Fruit fly (Drosophila melanogaster) whole organism, embryonic: ENCODE measurements around the gene CG6163.

Experiments
- Atf6 ChIP-seq: fragments of 200-800 bp; sonication (Bioruptor generic); IDR thresholded peaks from 2 replicates; pipeline ENCODE4 v1.3.6; 2022; ENCODE audit warnings: missing biosample characterization, missing genetic modification characterization
- B-H2 ChIP-seq: fragments of 200-800 bp; sonication (Bioruptor generic); optimal IDR thresholded peaks from 2 replicates; lab custom pipeline; 2018; ENCODE audit warnings: missing biosample characterization, mild to moderate bottlenecking, missing genetic modification characterization
- CG10431 ChIP-seq: fragments of 200-800 bp; sonication (Bioruptor generic); optimal IDR thresholded peaks from 3 replicates; lab custom pipeline; 2018; ENCODE audit warnings: missing biosample characterization, mild to moderate bottlenecking, missing genetic modification characterization
- CG10565 ChIP-seq: fragments of 200-800 bp; sonication (Bioruptor generic); optimal IDR thresholded peaks from 3 replicates; lab custom pipeline; 2016; ENCODE audit warnings: missing biosample characterization, mild to moderate bottlenecking, missing genetic modification characterization
- CG10654 ChIP-seq: fragments of 200-800 bp; sonication (Bioruptor generic); optimal IDR thresholded peaks from 2 replicates; lab custom pipeline; 2016; ENCODE audit warnings: missing biosample characterization, missing genetic modification characterization
- CG11093 ChIP-seq: fragments of 200-800 bp; sonication (Bioruptor generic); IDR thresholded peaks from 3 replicates; pipeline ENCODE4 v1.3.6; 2022; ENCODE audit warnings: missing biosample characterization, missing genetic modification characterization
- CG11560 ChIP-seq: fragments of 200-800 bp; sonication (Bioruptor generic); IDR thresholded peaks from 3 replicates; pipeline ENCODE4 v1.3.6; 2022; ENCODE audit warnings: missing biosample characterization, missing genetic modification characterization
- CG12236 ChIP-seq: fragments of 200-800 bp; sonication (Bioruptor generic); optimal IDR thresholded peaks from 2 replicates; lab custom pipeline; 2016; ENCODE audit warnings: missing biosample characterization, missing genetic modification characterization
- CG13624 ChIP-seq: fragments of 200-800 bp; sonication (Bioruptor generic); optimal IDR thresholded peaks from 2 replicates; lab custom pipeline; 2016; ENCODE audit warnings: missing biosample characterization, missing genetic modification characterization
- CG13775 ChIP-seq: fragments of 200-800 bp; sonication (Bioruptor generic); optimal IDR thresholded peaks from 3 replicates; lab custom pipeline; 2017; ENCODE audit warnings: missing biosample characterization, mild to moderate bottlenecking, missing genetic modification characterization
- CG15514 ChIP-seq: fragments of 200-800 bp; sonication (Bioruptor generic); optimal IDR thresholded peaks from 3 replicates; lab custom pipeline; 2017; ENCODE audit warnings: missing biosample characterization, missing genetic modification characterization, mild to moderate bottlenecking, moderate library complexity, missing genetic modification reagents
- CG16779 ChIP-seq: fragments of 200-800 bp; sonication (Bioruptor generic); IDR thresholded peaks from 2 replicates; pipeline ENCODE4 v1.3.6; 2022; ENCODE audit warnings: missing biosample characterization, missing genetic modification characterization
- CG2129 ChIP-seq: fragments of 200-800 bp; sonication (Bioruptor generic); IDR thresholded peaks from 2 replicates; pipeline ENCODE4 v1.3.6; 2022; ENCODE audit warnings: missing biosample characterization, missing genetic modification characterization; ENCODE audit not compliant: partially characterized antibody
- CG2678 ChIP-seq: fragments of 200-800 bp; sonication (Bioruptor generic); optimal IDR thresholded peaks from 3 replicates; lab custom pipeline; 2019; ENCODE audit warnings: missing biosample characterization, mild to moderate bottlenecking, missing genetic modification characterization, moderate library complexity
- CG7271 ChIP-seq: fragments of 200-800 bp; sonication (Bioruptor generic); optimal IDR thresholded peaks from 2 replicates; lab custom pipeline; 2018; ENCODE audit warnings: missing biosample characterization, mild to moderate bottlenecking, missing genetic modification characterization, moderate library complexity
- CG8924 ChIP-seq: fragments of 200-800 bp; optimal IDR thresholded peaks from 3 replicates; lab custom pipeline; 2019; ENCODE audit warnings: missing biosample characterization, mild to moderate bottlenecking, missing genetic modification characterization, moderate library complexity
- CG9609 ChIP-seq: fragments of 200-800 bp; sonication (Bioruptor generic); optimal IDR thresholded peaks from 3 replicates; lab custom pipeline; 2016; ENCODE audit warnings: missing biosample characterization, missing genetic modification characterization
- CHES-1-like ChIP-seq: fragments of 200-800 bp; sonication (Bioruptor generic); optimal IDR thresholded peaks from 2 replicates; lab custom pipeline; 2016; ENCODE audit warnings: missing biosample characterization, missing genetic modification characterization
- CkIIα-i1 ChIP-seq: fragments of 200-800 bp; sonication (Bioruptor generic); IDR thresholded peaks from 2 replicates; pipeline ENCODE4 v1.3.6; 2022; ENCODE audit warnings: missing biosample characterization, missing genetic modification characterization
- Deaf1 ChIP-seq: fragments of 200-800 bp; optimal IDR thresholded peaks from 3 replicates; lab custom pipeline; 2019; ENCODE audit warnings: missing biosample characterization, mild to moderate bottlenecking, missing genetic modification characterization, moderate library complexity
- Dip3 ChIP-seq: fragments of 200-800 bp; sonication (Bioruptor generic); optimal IDR thresholded peaks from 3 replicates; lab custom pipeline; 2016; ENCODE audit warnings: missing biosample characterization, missing genetic modification characterization
- Dp ChIP-seq: fragments of 200-800 bp; sonication (Bioruptor generic); optimal IDR thresholded peaks from 2 replicates; lab custom pipeline; 2018; ENCODE audit warnings: missing biosample characterization, mild to moderate bottlenecking, missing genetic modification characterization, moderate library complexity
- Dref ChIP-seq: fragments of 200-800 bp; sonication (Bioruptor generic); IDR thresholded peaks from 2 replicates; pipeline ENCODE4 v1.3.6; 2022; ENCODE audit warnings: missing biosample characterization, missing genetic modification characterization
- Fer3 ChIP-seq: fragments of 200-800 bp; sonication (Bioruptor generic); optimal IDR thresholded peaks from 2 replicates; lab custom pipeline; 2018; ENCODE audit warnings: missing biosample characterization, mild to moderate bottlenecking, missing genetic modification characterization, moderate library complexity
- H15 ChIP-seq: fragments of 200-800 bp; sonication (Bioruptor generic); IDR thresholded peaks from 3 replicates; pipeline ENCODE4 v1.3.6; 2022; ENCODE audit warnings: missing biosample characterization, missing genetic modification characterization
- HLHmδ ChIP-seq: fragments of 200-800 bp; sonication (Bioruptor generic); optimal IDR thresholded peaks from 2 replicates; lab custom pipeline; 2018; ENCODE audit warnings: missing biosample characterization, mild to moderate bottlenecking, missing genetic modification characterization, moderate library complexity
- Lpt ChIP-seq: fragments of >200 bp; optimal IDR thresholded peaks from 2 replicates; lab custom pipeline; 2018; ENCODE audit warnings: missing biosample characterization, missing genetic modification characterization
- Mrtf ChIP-seq: fragments of 200-800 bp; sonication (Bioruptor generic); IDR thresholded peaks from 3 replicates; pipeline ENCODE4 v1.3.6; 2022; ENCODE audit warnings: missing biosample characterization, missing genetic modification characterization
- Nf-YC ChIP-seq: fragments of 200-800 bp; optimal IDR thresholded peaks from 3 replicates; lab custom pipeline; 2019; ENCODE audit warnings: missing biosample characterization, mild to moderate bottlenecking, missing genetic modification characterization, moderate library complexity
- Poxn ChIP-seq: fragments of 200-800 bp; sonication (Bioruptor generic); IDR thresholded peaks from 2 replicates; pipeline ENCODE4 v1.3.6; 2022; ENCODE audit warnings: missing biosample characterization, missing genetic modification characterization
- Six4 ChIP-seq: fragments of 200-800 bp; sonication (Bioruptor generic); optimal IDR thresholded peaks from 2 replicates; lab custom pipeline; 2016; ENCODE audit warnings: missing biosample characterization, missing genetic modification characterization
- caup ChIP-seq: fragments of 200-800 bp; sonication (Bioruptor generic); optimal IDR thresholded peaks from 3 replicates; lab custom pipeline; 2017; ENCODE audit warnings: missing biosample characterization, mild to moderate bottlenecking, missing genetic modification characterization, moderate library complexity; ENCODE audit not compliant: severe bottlenecking
- chif ChIP-seq, 2 experiments: fragments of 200-800 bp; sonication (Bioruptor generic); optimal IDR thresholded peaks; 3 replicates each; lab custom pipeline; 2016; ENCODE audit warnings: missing biosample characterization in 2 of 2, missing genetic modification characterization in 2 of 2
- chm ChIP-seq: fragments of 200-800 bp; sonication (Bioruptor generic); IDR thresholded peaks from 2 replicates; pipeline ENCODE4 v1.3.6; 2022; ENCODE audit warnings: missing biosample characterization, missing genetic modification characterization
- dysf ChIP-seq: fragments of 200-800 bp; sonication (Bioruptor generic); IDR thresholded peaks from 3 replicates; pipeline ENCODE4 v1.3.6; 2022; ENCODE audit warnings: missing biosample characterization, missing genetic modification characterization
- esg ChIP-seq: fragments of 200-800 bp; sonication (Bioruptor generic); conservative IDR thresholded peaks from 2 replicates; pipeline ENCODE4 v1.3.6; 2022; ENCODE audit warnings: missing biosample characterization, missing genetic modification characterization
- eve ChIP-seq, 2 experiments: fragments of >200 bp; optimal IDR thresholded peaks; 2 replicates each; lab custom pipeline; 2017; ENCODE audit warnings: missing biosample characterization in 2 of 2, missing genetic modification characterization in 2 of 2
- exex ChIP-seq: fragments of 200-800 bp; sonication (Bioruptor generic); optimal IDR thresholded peaks from 4 replicates; lab custom pipeline; 2018; ENCODE audit warnings: missing biosample characterization, mild to moderate bottlenecking, missing genetic modification characterization, moderate library complexity
- hb ChIP-seq: fragments of 200-800 bp; sonication (Bioruptor generic); IDR thresholded peaks from 3 replicates; pipeline ENCODE4 v1.3.6; 2022; ENCODE audit warnings: missing biosample characterization, missing genetic modification characterization; ENCODE audit not compliant: partially characterized antibody
- nau ChIP-seq: fragments of 200-800 bp; sonication (Bioruptor generic); optimal IDR thresholded peaks from 3 replicates; lab custom pipeline; 2017; ENCODE audit warnings: missing biosample characterization, mild to moderate bottlenecking, missing genetic modification characterization, missing genetic modification reagents
- odd ChIP-seq: fragments of 200-800 bp; sonication (Bioruptor generic); optimal IDR thresholded peaks from 2 replicates; lab custom pipeline; 2017; ENCODE audit warnings: missing biosample characterization, mild to moderate bottlenecking, missing genetic modification characterization
- phol ChIP-seq: fragments of 200-800 bp; sonication (Bioruptor generic); optimal IDR thresholded peaks from 3 replicates; lab custom pipeline; 2018; ENCODE audit warnings: missing biosample characterization, mild to moderate bottlenecking, missing genetic modification characterization, moderate library complexity
- sisA ChIP-seq: fragments of 200-800 bp; sonication (Bioruptor generic); IDR thresholded peaks from 2 replicates; pipeline ENCODE4 v1.3.6; 2022; ENCODE audit warnings: missing biosample characterization, missing genetic modification characterization
- slp2 ChIP-seq: fragments of 200-800 bp; sonication (Bioruptor generic); optimal IDR thresholded peaks from 2 replicates; lab custom pipeline; 2016; ENCODE audit warnings: missing biosample characterization, missing genetic modification characterization
- toy ChIP-seq: fragments of 200-800 bp; sonication (Bioruptor generic); IDR thresholded peaks from 2 replicates; pipeline ENCODE4 v1.3.6; 2022; ENCODE audit warnings: missing biosample characterization, missing genetic modification characterization
- unpg ChIP-seq: fragments of 200-800 bp; sonication (Bioruptor generic); optimal IDR thresholded peaks from 3 replicates; lab custom pipeline; 2018; ENCODE audit warnings: missing biosample characterization, mild to moderate bottlenecking, missing genetic modification characterization, moderate library complexity
- vfl ChIP-seq: fragments of 200-800 bp; sonication (Bioruptor generic); optimal IDR thresholded peaks from 2 replicates; lab custom pipeline; 2016; ENCODE audit warnings: missing biosample characterization, missing genetic modification characterization
- vnd ChIP-seq: fragments of 200-800 bp; sonication (Bioruptor generic); IDR thresholded peaks from 3 replicates; pipeline ENCODE4 v1.3.6; 2022; ENCODE audit warnings: missing biosample characterization, missing genetic modification characterization; ENCODE audit not compliant: partially characterized antibody

CG6163 gene

dm6 chr3L:11405362-11406254 is 40.9 kb upstream of the CG6163 start (continued):
- peak; percentile 73 for TF ChIP-seq B-H2
- peak; percentile 71; the same call in 2 of the 3 replicates for TF ChIP-seq hb (GFP tag; lab: Robert Waterston, UW)
- TF ChIP-seq slp2, result peak; percentile 95
- TF ChIP-seq H15 (GFP tag; lab: Robert Waterston, UW), result peak; percentile 96
- peak; percentile 95 for TF ChIP-seq phol (tag; lab: Kevin White, UChicago)
- TF ChIP-seq Dp, result peak; percentile 8
- no peak for TF ChIP-seq Lpt (GFP tag; lab: Kevin White, UChicago)
- TF ChIP-seq CG10565 (GFP tag; lab: Kevin White, UChicago), result peak; percentile 52
- TF ChIP-seq Mrtf (GFP tag; lab: Robert Waterston, UW), result peak; percentile 94
- peak; percentile 70 for TF ChIP-seq Deaf1 (tag; lab: Kevin White, UChicago)
- TF ChIP-seq dysf (GFP tag; lab: Robert Waterston, UW), result peak; percentile 95
- TF ChIP-seq sisA (GFP tag; lab: Robert Waterston, UW), result peak; percentile 94
- TF ChIP-seq CG13624, result peak; percentile 84
- no peak for TF ChIP-seq HLHmδ
- TF ChIP-seq vnd (GFP tag; lab: Robert Waterston, UW), result 0 out of 3 replicates have a peak, but pooled peaks have one; percentile 41
- peak; percentile 93 for TF ChIP-seq CG9609 (GFP tag; lab: Kevin White, UChicago)
- peak in 1 of 2 experiments; percentile 99 for TF ChIP-seq eve (GFP tag; optimal IDR thresholded peaks at IDR 0.05; lab: Kevin White, UChicago)
- TF ChIP-seq CG12236 (GFP tag; lab: Kevin White, UChicago), result peak; percentile 93
- TF ChIP-seq CG16779 (GFP tag; lab: Robert Waterston, UW), result peak; percentile 81; the same call in 1 of the 2 replicates
- TF ChIP-seq Dref (GFP tag; lab: Robert Waterston, UW), result no peak
- TF ChIP-seq vfl (GFP tag; lab: Kevin White, UChicago), result peak; percentile 75
- peak; percentile 98 for TF ChIP-seq chm
- TF ChIP-seq chif (GFP tag; optimal IDR thresholded peaks at IDR 0.05; lab: Kevin White, UChicago), result peak; percentile 95 to 97
- peak; percentile 48 for TF ChIP-seq Poxn
- TF ChIP-seq caup (GFP tag; lab: Kevin White, UChicago), result peak; percentile 76
- TF ChIP-seq toy (GFP tag; lab: Robert Waterston, UW), result peak; percentile 80
- peak; percentile 88 for TF ChIP-seq CG13775 (GFP tag; lab: Kevin White, UChicago)
- TF ChIP-seq CG2129 (GFP tag; lab: Robert Waterston, UW), result no peak
- TF ChIP-seq CHES-1-like (GFP tag; lab: Kevin White, UChicago), result peak; percentile 89
- TF ChIP-seq esg (GFP tag; lab: Robert Waterston, UW), result peak; percentile 94
- peak; percentile 95 for TF ChIP-seq CG8924 (tag; lab: Kevin White, UChicago)
- peak; percentile 75 for TF ChIP-seq Nf-YC (tag; lab: Kevin White, UChicago)
- TF ChIP-seq CkIIα-i1 (GFP tag; lab: Robert Waterston, UW), result peak; percentile 37; the same call in 1 of the 2 replicates
- peak; percentile 96 for TF ChIP-seq CG2678 (tag; lab: Kevin White, UChicago)
- peak; percentile 84 for TF ChIP-seq Dip3 (GFP tag; lab: Kevin White, UChicago)
- TF ChIP-seq CG7271 (tag; lab: Kevin White, UChicago), result peak; percentile 90
- peak; percentile 67; the same call in 2 of the 3 replicates for TF ChIP-seq CG11560 (tag; lab: Robert Waterston, UW)
- peak; percentile 89 for TF ChIP-seq CG10654
- peak; percentile 93 for TF ChIP-seq odd
- TF ChIP-seq unpg (GFP tag; lab: Kevin White, UChicago), result peak; percentile 96
- TF ChIP-seq CG10431 (GFP tag; lab: Kevin White, UChicago), result peak; percentile 93
- TF ChIP-seq exex (tag; lab: Kevin White, UChicago), result peak; percentile 65
- TF ChIP-seq nau (GFP tag; lab: Kevin White, UChicago), result peak; percentile 77
- TF ChIP-seq Six4 (GFP tag; lab: Kevin White, UChicago), result peak; percentile 95
- TF ChIP-seq CG15514 (GFP tag; lab: Kevin White, UChicago), result peak; percentile 59
- peak; percentile 92 for TF ChIP-seq Atf6 (GFP tag; lab: Robert Waterston, UW)
- TF ChIP-seq Fer3, result peak; percentile 91
- peak; percentile 93 for TF ChIP-seq CG11093 (GFP tag; lab: Robert Waterston, UW)
